Worm (Caenorhabditis elegans): ENCODE results near the gene C45B11.5.

DNA sequence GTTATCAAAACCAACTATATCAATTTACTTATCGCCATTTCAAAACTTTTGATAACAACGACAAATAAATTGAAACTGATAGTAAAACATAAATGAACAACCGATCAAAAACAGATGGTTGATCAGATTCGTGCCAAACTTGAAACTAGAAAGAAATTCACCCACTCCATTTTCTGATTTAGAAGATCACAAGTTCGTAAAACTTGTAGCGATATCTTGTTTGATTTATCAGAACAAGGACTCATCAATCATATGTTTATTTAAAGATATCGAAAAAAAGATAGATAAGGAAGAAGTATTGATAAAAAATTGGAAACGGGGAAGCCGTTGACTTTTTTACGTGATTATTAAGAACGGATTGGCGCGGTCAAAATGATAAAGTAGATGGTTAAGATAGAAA lies 45.5 kb downstream of the C45B11.5 start:
- TF ChIP-seq klf-2 (GFP tag; conservative IDR thresholded peaks at IDR 0.05), result no peak
- no peak for TF ChIP-seq med-1 (GFP tag; optimal IDR thresholded peaks at IDR 0.05; ENCODE audit: insufficient read depth)
- TF ChIP-seq ztf-29 (GFP tag; IDR thresholded peaks at IDR 0.05), result no peak
